Worm (Caenorhabditis elegans) whole organism, mixed stage, embryonic: ENCODE measurements around the gene F08F3.6.
"Not testable (repeated sequence)": the region's sequence is repeated elsewhere in the genome, so short reads cannot be mapped to it uniquely, and the experiment has no call there.

Experiments
- M03D4.4 ChIP-seq: sonication (generic microtip); optimal IDR thresholded peaks from 2 replicates; lab custom pipeline; 2017; ENCODE audit warnings: mild to moderate bottlenecking, missing genetic modification characterization, missing compliant biosample characterization
- blmp-1 ChIP-seq: fragments of 150-350 bp; optimal IDR thresholded peaks from 2 replicates; lab custom pipeline; 2014; ENCODE audit warnings: missing biosample characterization, missing genetic modification characterization
- ceh-39 ChIP-seq: fragments of 150-350 bp; optimal IDR thresholded peaks from 2 replicates; lab custom pipeline; 2014; ENCODE audit warnings: missing biosample characterization, missing genetic modification characterization
- ceh-43 ChIP-seq: fragments of 200-800 bp; sonication (Bioruptor generic); optimal IDR thresholded peaks from 2 replicates; lab custom pipeline; 2018; ENCODE audit warnings: mild to moderate bottlenecking, missing genetic modification characterization, moderate library complexity, missing compliant biosample characterization
- ceh-83 ChIP-seq: fragments of 200-800 bp; sonication (Bioruptor generic); optimal IDR thresholded peaks from 2 replicates; lab custom pipeline; 2018; ENCODE audit warnings: mild to moderate bottlenecking, missing genetic modification characterization, missing compliant biosample characterization
- ces-1 ChIP-seq: fragments of 150-350 bp; optimal IDR thresholded peaks from 2 replicates; lab custom pipeline; 2014; ENCODE audit warnings: missing biosample characterization, missing genetic modification reagents, missing genetic modification characterization
- cnd-1 ChIP-seq: fragments of 200-800 bp; sonication (Bioruptor generic); optimal IDR thresholded peaks from 2 replicates; lab custom pipeline; 2018; ENCODE audit warnings: mild to moderate bottlenecking, missing genetic modification characterization, missing compliant biosample characterization
- drap-1 ChIP-seq: fragments of 200-800 bp; sonication (Bioruptor generic); optimal IDR thresholded peaks from 3 replicates; lab custom pipeline; 2018; ENCODE audit warnings: mild to moderate bottlenecking, missing genetic modification characterization, missing compliant biosample characterization
- elt-1 ChIP-seq: sonication (generic microtip); optimal IDR thresholded peaks from 2 replicates; lab custom pipeline; 2017; ENCODE audit warnings: missing genetic modification characterization, mild to moderate bottlenecking, missing compliant biosample characterization, antibody characterized with exemption, moderate library complexity, borderline replicate concordance; ENCODE audit not compliant: insufficient read depth
- elt-3 ChIP-seq: fragments of 150-350 bp; optimal IDR thresholded peaks from 2 replicates; lab custom pipeline; 2014; ENCODE audit warnings: missing biosample characterization, missing genetic modification characterization
- flh-1 ChIP-seq: fragments of 200-800 bp; sonication (Bioruptor generic); optimal IDR thresholded peaks from 2 replicates; lab custom pipeline; 2018; ENCODE audit warnings: mild to moderate bottlenecking, missing genetic modification characterization, moderate library complexity, missing compliant biosample characterization
- hlh-1 ChIP-seq: fragments of 150-350 bp; optimal IDR thresholded peaks from 2 replicates; lab custom pipeline; 2014; ENCODE audit warnings: missing biosample characterization, missing genetic modification reagents, missing genetic modification characterization
- lin-13 ChIP-seq: fragments of 150-350 bp; optimal IDR thresholded peaks from 2 replicates; lab custom pipeline; 2014; ENCODE audit warnings: missing biosample characterization, missing genetic modification characterization
- mab-5 ChIP-seq: fragments of 150-350 bp; optimal IDR thresholded peaks from 2 replicates; lab custom pipeline; 2014; ENCODE audit warnings: missing biosample characterization, missing genetic modification characterization
- mep-1 ChIP-seq: fragments of 150-350 bp; optimal IDR thresholded peaks from 2 replicates; lab custom pipeline; 2017; ENCODE audit warnings: missing biosample characterization, missing genetic modification reagents, missing genetic modification characterization, inconsistent platforms
- mls-2 ChIP-seq: sonication (generic microtip); optimal IDR thresholded peaks from 2 replicates; lab custom pipeline; 2016; ENCODE audit warnings: mild to moderate bottlenecking, missing genetic modification characterization, moderate library complexity, missing compliant biosample characterization
- nhr-12 ChIP-seq: fragments of 150-350 bp; optimal IDR thresholded peaks from 2 replicates; lab custom pipeline; 2014; ENCODE audit warnings: missing biosample characterization, missing genetic modification characterization
- nhr-2 ChIP-seq: fragments of 150-350 bp; optimal IDR thresholded peaks from 2 replicates; lab custom pipeline; 2014; ENCODE audit warnings: missing biosample characterization, missing genetic modification characterization
- nhr-28 ChIP-seq: fragments of 150-350 bp; optimal IDR thresholded peaks from 2 replicates; lab custom pipeline; 2014; ENCODE audit warnings: missing biosample characterization, missing genetic modification characterization
- nhr-76 ChIP-seq: sonication (generic microtip); optimal IDR thresholded peaks from 2 replicates; lab custom pipeline; 2017; ENCODE audit warnings: missing biosample characterization, missing genetic modification characterization
- pha-4 ChIP-seq: fragments of 150-350 bp; optimal IDR thresholded peaks from 2 replicates; lab custom pipeline; 2018; ENCODE audit warnings: missing biosample characterization, missing genetic modification reagents, missing genetic modification characterization
- sem-2 ChIP-seq: fragments of 200-800 bp; sonication (Bioruptor generic); optimal IDR thresholded peaks from 2 replicates; lab custom pipeline; 2018; ENCODE audit warnings: mild to moderate bottlenecking, missing genetic modification characterization, missing compliant biosample characterization
- snpc-4 ChIP-seq: fragments of 150-350 bp; optimal IDR thresholded peaks from 2 replicates; lab custom pipeline; 2014; ENCODE audit warnings: missing biosample characterization, missing genetic modification characterization
- sptf-1 ChIP-seq: sonication (generic microtip); optimal IDR thresholded peaks from 2 replicates; lab custom pipeline; 2017; ENCODE audit warnings: mild to moderate bottlenecking, missing genetic modification characterization, moderate library complexity, missing compliant biosample characterization
- unc-120 ChIP-seq: sonication (generic microtip); optimal IDR thresholded peaks from 2 replicates; lab custom pipeline; 2017; ENCODE audit warnings: missing genetic modification characterization, missing compliant biosample characterization; ENCODE audit not compliant: poor library complexity, severe bottlenecking
- unc-39 ChIP-seq: fragments of 150-350 bp; optimal IDR thresholded peaks from 2 replicates; lab custom pipeline; 2014; ENCODE audit warnings: missing biosample characterization, missing genetic modification characterization
- unc-62 ChIP-seq: fragments of 150-350 bp; optimal IDR thresholded peaks from 2 replicates; lab custom pipeline; 2014; ENCODE audit warnings: missing biosample characterization, missing genetic modification reagents, missing genetic modification characterization

F08F3.6 gene

DNA sequence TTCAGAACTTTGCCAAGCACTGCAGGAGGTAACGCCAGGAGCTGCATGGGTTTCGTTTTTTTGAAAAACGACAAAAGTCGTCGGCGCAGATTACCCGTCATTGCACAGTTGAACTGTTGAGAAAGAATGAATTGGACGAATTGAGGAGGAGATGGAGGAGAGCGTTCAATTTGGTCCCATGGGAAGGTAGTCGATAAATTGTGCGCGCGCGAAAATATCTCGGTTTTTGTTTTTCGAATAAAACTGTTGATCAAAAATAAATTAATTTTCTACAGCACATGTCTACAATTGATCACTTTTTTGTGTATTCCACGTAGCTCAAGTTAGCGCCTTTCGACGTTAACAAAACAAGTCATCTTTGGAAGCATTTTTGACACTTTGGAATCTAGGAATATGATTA lies at the start of gene F08F3.6:
Gene F08F3.6, minus strand, starts transcription at position 153 of the 400 bp plus-strand sequence.
- no peak for TF ChIP-seq hlh-1

DNA sequence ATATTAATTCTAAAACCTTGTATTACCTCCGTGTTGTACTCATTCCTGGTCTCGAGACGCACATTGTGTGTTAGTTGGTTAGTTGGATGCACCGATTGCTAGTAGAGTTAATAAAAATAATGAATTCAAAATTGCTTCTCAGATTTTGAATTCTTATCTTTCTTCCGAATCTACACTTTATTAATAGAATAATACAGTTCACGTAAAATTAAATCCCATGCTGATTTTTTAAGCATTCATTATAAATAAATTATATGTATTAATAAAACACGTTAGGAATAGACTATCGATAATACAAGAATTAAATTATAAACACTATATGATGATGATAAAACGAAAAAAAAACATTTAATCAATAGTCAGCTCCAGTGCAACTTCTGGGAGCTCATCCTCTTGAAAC lies 48.6 kb upstream of the F08F3.6 start, which contains the start of gene ZC317.6:
Gene ZC317.6, minus strand, starts transcription at position 101 of the 400 bp plus-strand sequence.
- not testable (repeated sequence) for TF ChIP-seq sem-2 (GFP tag; lab: Kevin White, UChicago); snpc-4 (tag; lab: Kevin White, UChicago); M03D4.4

DNA sequence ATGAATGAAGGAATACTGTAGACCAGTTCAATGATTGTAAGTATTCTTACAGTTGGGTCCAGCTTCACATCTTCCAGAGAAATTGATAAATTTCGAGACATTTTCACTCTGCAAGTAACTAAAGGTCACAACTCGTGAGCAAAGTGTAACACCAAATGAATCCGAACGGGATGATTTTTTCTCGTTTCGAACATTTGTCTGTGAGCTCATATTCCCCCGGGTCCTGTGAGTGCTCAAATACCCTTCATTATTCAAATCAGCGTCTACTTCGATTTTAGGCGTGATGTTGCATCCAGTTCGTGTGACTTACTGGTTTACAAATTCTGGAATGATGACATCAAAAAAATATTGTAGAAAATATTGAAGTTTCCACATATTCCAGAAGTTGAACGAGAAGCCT lies 45.5 kb upstream of the F08F3.6 start, which contains the start of gene srg-68:
Gene srg-68, minus strand, starts transcription at position 101 of the 400 bp plus-strand sequence.
- TF ChIP-seq elt-3 (tag; lab: Kevin White, UChicago) (no peak), nhr-12 (tag; lab: Kevin White, UChicago) (no peak)

DNA sequence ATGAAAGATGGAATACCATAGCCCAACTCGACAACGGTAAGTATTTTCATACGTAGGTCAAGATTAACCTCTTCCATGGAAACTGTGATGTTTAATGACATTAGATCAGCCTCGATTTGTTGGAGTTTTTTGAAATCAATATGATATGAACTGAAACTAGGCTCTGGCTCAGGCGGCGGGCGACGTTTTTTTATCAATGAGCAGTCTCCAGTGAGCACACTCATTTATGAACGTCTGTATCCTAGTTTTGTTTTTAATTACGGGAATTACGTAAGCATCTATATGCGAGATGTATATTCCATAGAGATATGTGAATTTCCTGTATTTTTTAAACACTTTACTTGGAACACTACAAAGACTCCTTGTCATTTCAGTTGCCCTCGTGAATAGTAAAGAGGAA lies 43.0 kb upstream of the F08F3.6 start, which contains the start of gene srg-67:
Gene srg-67, minus strand, starts transcription at position 101 of the 400 bp plus-strand sequence.
- no peak for TF ChIP-seq pha-4
- no peak for TF ChIP-seq drap-1 (GFP tag; lab: Kevin White, UChicago)
- no peak for TF ChIP-seq nhr-76 (tag; lab: Kevin White, UChicago)
- no peak for TF ChIP-seq elt-1 (tag; lab: Kevin White, UChicago)
- TF ChIP-seq nhr-28, result no peak
- no peak for TF ChIP-seq unc-39
- TF ChIP-seq nhr-2, result no peak
- TF ChIP-seq ces-1, result no peak
- TF ChIP-seq sem-2 (GFP tag; lab: Kevin White, UChicago), result no peak
- no peak for TF ChIP-seq cnd-1 (tag; lab: Kevin White, UChicago)
- TF ChIP-seq elt-3 (tag; lab: Kevin White, UChicago), result no peak
- TF ChIP-seq M03D4.4, result no peak
- TF ChIP-seq ceh-43 (GFP tag; lab: Kevin White, UChicago), result no peak
- TF ChIP-seq, all 35 proteins: peak for 0

DNA sequence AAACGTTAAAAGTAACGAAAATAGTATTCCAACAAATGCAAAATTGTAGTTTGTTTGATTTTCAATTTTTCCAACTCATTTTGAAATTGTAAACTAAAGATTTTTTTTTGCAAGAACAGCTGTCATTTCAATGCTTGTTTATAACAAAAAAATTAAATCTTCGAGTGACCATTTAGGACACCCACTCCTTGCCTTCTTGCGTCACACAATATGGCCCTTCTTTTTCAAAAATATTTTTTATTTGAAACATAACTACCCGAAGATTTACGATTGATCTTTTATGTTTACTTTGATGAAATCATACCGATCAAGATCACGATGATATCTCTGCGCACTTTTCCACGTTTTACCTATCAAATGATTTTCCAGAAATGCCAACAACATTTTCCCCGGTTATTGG lies 39.9 kb upstream of the F08F3.6 start, which contains the start of gene ZC317.2:
Gene ZC317.2, plus strand, starts transcription at position 301 of the 400 bp plus-strand sequence.
- no peak for TF ChIP-seq lin-13
- no peak for TF ChIP-seq unc-39
- TF ChIP-seq hlh-1, result no peak
- no peak for TF ChIP-seq nhr-28
- TF ChIP-seq mab-5 (tag; lab: Kevin White, UChicago), result no peak
- no peak for TF ChIP-seq elt-3 (tag; lab: Kevin White, UChicago)
- no peak for TF ChIP-seq mep-1 (tag; lab: Kevin White, UChicago)
- no peak for TF ChIP-seq elt-1 (tag; lab: Kevin White, UChicago)
- no peak for TF ChIP-seq snpc-4 (tag; lab: Kevin White, UChicago)
- no peak for TF ChIP-seq drap-1 (GFP tag; lab: Kevin White, UChicago)
- no peak for TF ChIP-seq unc-62 (GFP tag; lab: Kevin White, UChicago)
- TF ChIP-seq cnd-1 (tag; lab: Kevin White, UChicago), result no peak
- TF ChIP-seq flh-1 (GFP tag; lab: Kevin White, UChicago), result no peak
- no peak for TF ChIP-seq nhr-76 (tag; lab: Kevin White, UChicago)
- no peak for TF ChIP-seq blmp-1
- TF ChIP-seq unc-120 (tag; lab: Kevin White, UChicago), result no peak

DNA sequence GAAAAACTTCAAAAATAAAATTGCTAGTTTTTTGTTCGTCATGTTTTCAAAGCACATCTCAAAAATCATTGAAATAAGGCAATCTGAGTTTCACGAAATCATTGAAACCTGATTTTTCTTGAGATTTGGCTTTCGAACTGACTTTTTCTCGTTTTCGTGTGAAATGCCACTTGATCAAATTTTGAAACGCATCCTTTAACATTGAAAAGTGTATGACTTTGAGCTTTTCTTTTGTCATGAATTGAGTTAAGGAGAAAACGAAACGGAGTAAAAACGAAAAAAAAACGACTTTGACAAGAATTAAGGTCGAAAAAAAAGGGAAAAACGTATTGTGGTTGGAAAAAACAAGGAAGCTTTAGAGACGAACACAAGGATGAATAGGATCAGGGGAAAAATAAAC lies 35.1 kb upstream of the F08F3.6 start:
- TF ChIP-seq blmp-1 (no peak), ces-1 (peak; percentile 9)
- TF ChIP-seq, all 35 proteins: peak for 1

DNA sequence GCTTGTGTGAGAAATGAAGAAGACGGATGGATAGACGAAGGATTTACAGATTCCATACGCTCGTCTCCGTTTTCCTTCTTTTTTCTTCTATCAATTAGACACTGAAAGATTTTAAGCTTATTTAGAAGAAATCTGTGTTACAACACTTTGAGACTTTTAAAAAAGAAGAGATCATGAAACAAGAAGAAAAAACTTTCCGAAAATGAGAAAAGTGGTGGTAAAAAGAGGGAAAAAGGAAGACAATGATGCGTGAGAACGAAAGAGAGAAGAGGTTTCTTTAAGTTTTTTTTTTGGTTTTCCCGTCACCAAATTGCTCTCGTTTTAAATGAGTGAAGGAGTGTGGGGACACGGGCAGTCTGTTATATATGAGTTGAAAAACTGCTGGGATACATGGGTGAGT lies 33.7 kb upstream of the F08F3.6 start, which contains the start of gene glc-3:
Gene glc-3, minus strand, starts transcription at position 101 of the 400 bp plus-strand sequence.
- TF ChIP-seq M03D4.4 (no peak), ceh-39 (tag; lab: Kevin White, UChicago) (no peak), drap-1 (GFP tag; lab: Kevin White, UChicago) (no peak), unc-62 (GFP tag; lab: Kevin White, UChicago) (no peak), ceh-83 (GFP tag; lab: Kevin White, UChicago) (no peak), mls-2 (no peak), ceh-43 (GFP tag; lab: Kevin White, UChicago) (no peak), flh-1 (GFP tag; lab: Kevin White, UChicago) (no peak), sptf-1 (tag; lab: Kevin White, UChicago) (no peak)
